Worm (Caenorhabditis elegans) whole organism, midembryonic: ENCODE measurements around the gene M70.5.

Experiments
- T22C8.4 ChIP-seq: fragments of 200-800 bp; sonication (Bioruptor generic); IDR thresholded peaks from 2 replicates; pipeline ENCODE4 v1.3.6; 2022; ENCODE audit warnings: missing genetic modification characterization, missing compliant biosample characterization
- cog-1 ChIP-seq: sonication (generic microtip); optimal IDR thresholded peaks from 2 replicates; lab custom pipeline; 2016; ENCODE audit warnings: missing genetic modification characterization, missing compliant biosample characterization
- flt-1 ChIP-seq: fragments of 200-800 bp; sonication (Bioruptor generic); IDR thresholded peaks from 2 replicates; pipeline ENCODE4 v1.3.6; 2022; ENCODE audit warnings: missing genetic modification characterization, missing compliant biosample characterization
- klf-2 ChIP-seq: fragments of 200-800 bp; sonication (Bioruptor generic); conservative IDR thresholded peaks from 2 replicates; pipeline ENCODE4 v1.3.6; 2022; ENCODE audit warnings: missing genetic modification reagents, missing genetic modification characterization, missing compliant biosample characterization
- med-1 ChIP-seq: sonication (generic microtip); optimal IDR thresholded peaks from 2 replicates; lab custom pipeline; 2017; ENCODE audit warnings: missing genetic modification characterization, mild to moderate bottlenecking, missing compliant biosample characterization, antibody characterized with exemption, missing genetic modification reagents; ENCODE audit not compliant: insufficient read depth
- ztf-23 ChIP-seq: fragments of 200-800 bp; sonication (Bioruptor generic); IDR thresholded peaks from 2 replicates; pipeline ENCODE4 v1.3.6; 2022; ENCODE audit warnings: missing genetic modification reagents, missing genetic modification characterization, missing compliant biosample characterization

- TF ChIP-seq ztf-23 (no peak), flt-1 (GFP tag; lab: Robert Waterston, UW) (no peak), cog-1 (tag; lab: Kevin White, UChicago) (no peak), klf-2 (GFP tag; lab: Robert Waterston, UW) (no peak), med-1 (GFP tag; lab: Kevin White, UChicago) (no peak), T22C8.4 (GFP tag; lab: Robert Waterston, UW) (peak; percentile 82)
Observed at ce11 chrIV:2313721-2314683, 38.6 kb upstream of the M70.5 start, which contains the start of gene vha-11.
